Fruit fly (Drosophila melanogaster) whole organism, embryonic: Measurements from ENCODE around the gene CG46458.

Source experiments
- Aef1 ChIP-seq: fragments of 200-800 bp; sonication (Bioruptor generic); IDR thresholded peaks from 3 replicates; pipeline ENCODE4 v1.3.6; 2022; ENCODE audit warnings: missing biosample characterization, missing genetic modification characterization
- Antp ChIP-seq: fragments of 200-800 bp; sonication (Bioruptor generic); optimal IDR thresholded peaks from 3 replicates; lab custom pipeline; 2016; ENCODE audit warnings: missing biosample characterization, missing genetic modification characterization
- Atf-2 ChIP-seq: fragments of 200-800 bp; sonication (Bioruptor generic); optimal IDR thresholded peaks from 2 replicates; lab custom pipeline; 2016; ENCODE audit warnings: missing biosample characterization, missing genetic modification characterization
- BtbVII ChIP-seq: fragments of 200-800 bp; sonication (Bioruptor generic); optimal IDR thresholded peaks from 3 replicates; lab custom pipeline; 2017; ENCODE audit warnings: missing biosample characterization, mild to moderate bottlenecking, missing genetic modification characterization
- Bteb2 ChIP-seq: fragments of 200-800 bp; sonication (Bioruptor generic); optimal IDR thresholded peaks from 2 replicates; lab custom pipeline; 2016; ENCODE audit warnings: missing biosample characterization, missing genetic modification characterization
- CG11085 ChIP-seq: fragments of 200-800 bp; sonication (Bioruptor generic); IDR thresholded peaks from 2 replicates; pipeline ENCODE4 v1.3.6; 2022; ENCODE audit warnings: missing biosample characterization, missing genetic modification characterization
- CG11695 ChIP-seq: fragments of 200-800 bp; sonication (Bioruptor generic); IDR thresholded peaks from 3 replicates; pipeline ENCODE4 v1.3.6; 2022; ENCODE audit warnings: missing biosample characterization, missing genetic modification characterization
- CG13775 ChIP-seq: fragments of 200-800 bp; sonication (Bioruptor generic); optimal IDR thresholded peaks from 3 replicates; lab custom pipeline; 2017; ENCODE audit warnings: missing biosample characterization, mild to moderate bottlenecking, missing genetic modification characterization
- CG16779 ChIP-seq: fragments of 200-800 bp; sonication (Bioruptor generic); IDR thresholded peaks from 2 replicates; pipeline ENCODE4 v1.3.6; 2022; ENCODE audit warnings: missing biosample characterization, missing genetic modification characterization
- CG1792 ChIP-seq: fragments of 200-800 bp; sonication (Bioruptor generic); optimal IDR thresholded peaks from 2 replicates; lab custom pipeline; 2016; ENCODE audit warnings: missing biosample characterization, missing genetic modification characterization
- CG2116 ChIP-seq: fragments of 200-800 bp; sonication (Bioruptor generic); optimal IDR thresholded peaks from 3 replicates; lab custom pipeline; 2018; ENCODE audit warnings: missing biosample characterization, mild to moderate bottlenecking, missing genetic modification characterization
- CG32767 ChIP-seq: fragments of 200-800 bp; sonication (Bioruptor generic); IDR thresholded peaks from 2 replicates; pipeline ENCODE4 v1.3.6; 2022; ENCODE audit warnings: missing biosample characterization, missing genetic modification characterization
- CG3281 ChIP-seq: fragments of 200-800 bp; sonication (Bioruptor generic); optimal IDR thresholded peaks from 3 replicates; lab custom pipeline; 2017; ENCODE audit warnings: missing biosample characterization, mild to moderate bottlenecking, missing genetic modification characterization
- CG4360 ChIP-seq: fragments of 200-800 bp; sonication (Bioruptor generic); IDR thresholded peaks from 2 replicates; pipeline ENCODE4 v1.3.6; 2022; ENCODE audit warnings: missing biosample characterization, missing genetic modification characterization
- CG4424 ChIP-seq: fragments of 200-800 bp; sonication (Bioruptor generic); optimal IDR thresholded peaks from 3 replicates; lab custom pipeline; 2016; ENCODE audit warnings: missing biosample characterization, missing genetic modification characterization
- CG4707 ChIP-seq: fragments of 200-800 bp; sonication (Bioruptor generic); optimal IDR thresholded peaks from 2 replicates; lab custom pipeline; 2018; ENCODE audit warnings: missing biosample characterization, mild to moderate bottlenecking, missing genetic modification characterization, moderate library complexity
- CG4854 ChIP-seq: fragments of 200-800 bp; sonication (Bioruptor generic); optimal IDR thresholded peaks from 2 replicates; lab custom pipeline; 2016; ENCODE audit warnings: missing biosample characterization, missing genetic modification characterization, inconsistent platforms
- CG6254 ChIP-seq: fragments of 200-800 bp; sonication (Bioruptor generic); optimal IDR thresholded peaks from 3 replicates; lab custom pipeline; 2017; ENCODE audit warnings: mild to moderate bottlenecking, missing biosample characterization, missing genetic modification reagents, missing genetic modification characterization
- CG6854 ChIP-seq: fragments of 200-800 bp; sonication (Bioruptor generic); optimal IDR thresholded peaks from 3 replicates; lab custom pipeline; 2017; ENCODE audit warnings: missing biosample characterization, mild to moderate bottlenecking, missing genetic modification characterization
- CG7271 ChIP-seq: fragments of 200-800 bp; sonication (Bioruptor generic); optimal IDR thresholded peaks from 2 replicates; lab custom pipeline; 2018; ENCODE audit warnings: missing biosample characterization, mild to moderate bottlenecking, missing genetic modification characterization, moderate library complexity
- CG7357 ChIP-seq: fragments of 200-800 bp; sonication (Bioruptor generic); IDR thresholded peaks from 3 replicates; pipeline ENCODE4 v1.3.6; 2022; ENCODE audit warnings: missing biosample characterization, missing genetic modification characterization
- CG8290 ChIP-seq, 3 experiments: fragments of 200-800 bp; sonication (Bioruptor generic); optimal IDR thresholded peaks; 2 replicates each; lab custom pipeline; 2016 to 2019; ENCODE audit warnings: missing biosample characterization in 3 of 3, missing genetic modification characterization in 3 of 3, mild to moderate bottlenecking in 2 of 3, moderate library complexity in 1 of 3
- CoRest ChIP-seq: fragments of 200-800 bp; sonication (Bioruptor generic); optimal IDR thresholded peaks from 3 replicates; lab custom pipeline; 2018; ENCODE audit warnings: missing biosample characterization, mild to moderate bottlenecking, missing genetic modification characterization, moderate library complexity
- HLH54F ChIP-seq: fragments of 200-800 bp; sonication (Bioruptor generic); optimal IDR thresholded peaks from 3 replicates; lab custom pipeline; 2016; ENCODE audit warnings: missing biosample characterization, missing genetic modification characterization
- Hsf ChIP-seq: fragments of 200-800 bp; sonication (Bioruptor generic); optimal IDR thresholded peaks from 3 replicates; lab custom pipeline; 2016; ENCODE audit warnings: missing biosample characterization, missing genetic modification characterization
- Max ChIP-seq: fragments of 200-800 bp; sonication (Bioruptor generic); optimal IDR thresholded peaks from 2 replicates; lab custom pipeline; 2016; ENCODE audit warnings: missing biosample characterization, mild to moderate bottlenecking, missing genetic modification characterization
- Nf-YB ChIP-seq: fragments of 200-800 bp; sonication (Bioruptor generic); optimal IDR thresholded peaks from 3 replicates; lab custom pipeline; 2019; ENCODE audit warnings: missing biosample characterization, mild to moderate bottlenecking, missing genetic modification characterization, moderate library complexity
- Rfx ChIP-seq: fragments of 200-800 bp; sonication (Bioruptor generic); IDR thresholded peaks from 2 replicates; pipeline ENCODE4 v1.3.6; 2022; ENCODE audit warnings: missing biosample characterization, missing genetic modification characterization
- Vsx1 ChIP-seq: fragments of 200-800 bp; sonication (Bioruptor generic); optimal IDR thresholded peaks from 2 replicates; lab custom pipeline; 2017; ENCODE audit warnings: missing biosample characterization, mild to moderate bottlenecking, missing genetic modification characterization, missing genetic modification reagents
- Xrp1 ChIP-seq: fragments of 200-800 bp; sonication (Bioruptor generic); IDR thresholded peaks from 2 replicates; pipeline ENCODE4 v1.3.6; 2022; ENCODE audit warnings: missing biosample characterization, missing genetic modification characterization
- ap ChIP-seq: fragments of 200-800 bp; sonication (Bioruptor generic); IDR thresholded peaks from 2 replicates; pipeline ENCODE4 v1.3.6; 2022; ENCODE audit warnings: missing biosample characterization, missing genetic modification characterization
- chinmo ChIP-seq: fragments of 200-800 bp; sonication (Bioruptor generic); IDR thresholded peaks from 4 replicates; pipeline ENCODE4 v1.3.6; 2022; ENCODE audit warnings: missing biosample characterization, missing genetic modification characterization; ENCODE audit not compliant: partially characterized antibody
- dpn ChIP-seq, 2 experiments: fragments of 200-800 bp; sonication (Bioruptor generic); optimal IDR thresholded peaks; 3 replicates each; lab custom pipeline; 2016; ENCODE audit warnings: missing biosample characterization in 2 of 2, missing genetic modification characterization in 2 of 2
- dysf ChIP-seq: fragments of 200-800 bp; sonication (Bioruptor generic); IDR thresholded peaks from 3 replicates; pipeline ENCODE4 v1.3.6; 2022; ENCODE audit warnings: missing biosample characterization, missing genetic modification characterization
- ems ChIP-seq: fragments of 200-800 bp; sonication (Bioruptor generic); optimal IDR thresholded peaks from 3 replicates; lab custom pipeline; 2016; ENCODE audit warnings: missing biosample characterization, missing genetic modification characterization
- en ChIP-seq: fragments of 200-800 bp; sonication (Bioruptor generic); optimal IDR thresholded peaks from 2 replicates; lab custom pipeline; 2016; ENCODE audit warnings: missing biosample characterization, missing genetic modification characterization
- gsb-n ChIP-seq: fragments of 200-800 bp; sonication (Bioruptor generic); optimal IDR thresholded peaks from 3 replicates; lab custom pipeline; 2018; ENCODE audit warnings: missing biosample characterization, mild to moderate bottlenecking, missing genetic modification characterization
- her ChIP-seq: fragments of 200-800 bp; sonication (Bioruptor generic); optimal IDR thresholded peaks from 2 replicates; lab custom pipeline; 2016; ENCODE audit warnings: missing biosample characterization, missing genetic modification characterization
- hkb ChIP-seq, 2 experiments: fragments of 200-800 bp in 1 of 2; fragments of >200 bp in 1 of 2; sonication (Bioruptor generic) in 1 of 2; IDR thresholded peaks in 1 of 2; optimal IDR thresholded peaks in 1 of 2; 2 replicates each; pipeline versions ENCODE4 v1.3.6 to Lab custom; 2017 to 2022; ENCODE audit warnings: missing biosample characterization in 1 of 2, missing genetic modification characterization in 1 of 2
- kni ChIP-seq: fragments of 200-800 bp; sonication (Bioruptor generic); optimal IDR thresholded peaks from 3 replicates; lab custom pipeline; 2017; ENCODE audit warnings: mild to moderate bottlenecking, missing biosample characterization, missing genetic modification reagents, missing genetic modification characterization
- maf-S ChIP-seq: fragments of 200-800 bp; sonication (Bioruptor generic); optimal IDR thresholded peaks from 2 replicates; lab custom pipeline; 2016; ENCODE audit warnings: missing biosample characterization, missing genetic modification characterization
- mam ChIP-seq: fragments of 200-800 bp; sonication (Bioruptor generic); optimal IDR thresholded peaks from 3 replicates; lab custom pipeline; 2016; ENCODE audit warnings: missing biosample characterization, missing genetic modification characterization
- nau ChIP-seq: fragments of 200-800 bp; sonication (Bioruptor generic); optimal IDR thresholded peaks from 3 replicates; lab custom pipeline; 2017; ENCODE audit warnings: missing biosample characterization, mild to moderate bottlenecking, missing genetic modification characterization, missing genetic modification reagents
- oc ChIP-seq: fragments of 200-800 bp; sonication (Bioruptor generic); optimal IDR thresholded peaks from 2 replicates; lab custom pipeline; 2018; ENCODE audit warnings: missing biosample characterization, mild to moderate bottlenecking, missing genetic modification characterization, moderate library complexity
- pan ChIP-seq, 4 experiments: fragments of >200 bp in 3 of 4; fragments of 200-800 bp in 1 of 4; sonication (Bioruptor generic) in 1 of 4; optimal IDR thresholded peaks in 3 of 4; IDR thresholded peaks in 1 of 4; 2 replicates each; pipeline versions ENCODE4 v1.3.6 to Lab custom; 2017 to 2022; ENCODE audit warnings: missing biosample characterization in 2 of 4, missing genetic modification characterization in 2 of 4, mixed read lengths in 1 of 4
- prd ChIP-seq, 3 experiments: fragments of >200 bp in 2 of 3; fragments of 200-800 bp in 1 of 3; sonication (Bioruptor generic) in 1 of 3; optimal IDR thresholded peaks in 2 of 3; IDR thresholded peaks in 1 of 3; 2 replicates in 2 of 3; 3 replicates in 1 of 3; pipeline versions ENCODE4 v1.3.6 to Lab custom; 2017 to 2022; ENCODE audit warnings: missing biosample characterization in 1 of 3, missing genetic modification characterization in 1 of 3
- tna ChIP-seq: fragments of 200-800 bp; sonication (Bioruptor generic); IDR thresholded peaks from 2 replicates; pipeline ENCODE4 v1.3.6; 2022; ENCODE audit warnings: missing biosample characterization, missing genetic modification characterization; ENCODE audit not compliant: partially characterized antibody

CG46458 gene

DNA sequence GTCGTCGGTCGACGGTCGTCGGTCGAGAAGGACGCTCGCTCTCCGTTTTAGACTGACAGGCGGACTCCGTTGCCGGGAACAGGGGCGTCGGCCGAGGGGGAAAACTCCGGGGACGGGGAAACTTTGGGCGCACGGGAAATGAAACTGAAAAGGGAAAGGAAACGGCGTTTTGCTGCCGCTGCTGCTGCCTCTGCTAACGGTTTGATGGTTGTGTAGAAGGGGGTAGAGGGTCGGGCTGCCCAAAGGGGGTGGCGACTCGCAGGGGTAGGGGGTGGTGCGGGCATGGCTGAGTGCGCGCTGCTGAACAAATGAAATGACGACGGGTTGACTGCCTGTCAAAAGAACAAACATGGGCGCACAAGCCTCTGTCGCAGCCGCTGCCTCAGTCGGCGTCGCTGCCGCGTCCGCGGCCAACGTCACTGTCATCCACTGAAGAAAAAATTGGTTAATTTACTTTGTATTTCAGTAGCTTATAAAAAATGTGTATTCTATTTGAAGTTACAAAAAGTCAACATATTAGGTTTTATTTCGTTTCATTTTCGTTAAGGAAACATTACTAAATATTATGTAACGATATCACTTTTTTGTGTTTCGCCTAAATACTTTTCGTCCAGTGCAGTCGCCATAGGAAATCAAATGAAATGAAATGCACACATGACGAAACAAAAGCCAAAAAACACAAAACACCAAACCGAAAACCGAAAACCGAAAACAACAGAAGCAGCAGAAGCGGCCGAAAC, 22.2 kb downstream of the CG46458 start (continued):
- peak; percentile 59 for TF ChIP-seq kni
- peak; percentile 85 for TF ChIP-seq gsb-n (tag; lab: Kevin White, UChicago)
- TF ChIP-seq prd (optimal IDR thresholded peaks at IDR 0.05; lab: Kevin White, UChicago): no peak
- TF ChIP-seq prd (GFP tag; IDR thresholded peaks at IDR 0.05; lab: Robert Waterston, UW): peak; percentile 87
- peak; percentile 77 for TF ChIP-seq CG7271 (tag; lab: Kevin White, UChicago)
- TF ChIP-seq Aef1 (GFP tag; lab: Robert Waterston, UW): peak; percentile 45; the same call in 1 of the 3 replicates
- peak; percentile 57 for TF ChIP-seq CG13775
- no peak for TF ChIP-seq en (GFP tag; lab: Kevin White, UChicago)
- peak; percentile 78 for TF ChIP-seq CG4424 (GFP tag; lab: Kevin White, UChicago)
- peak; percentile 37 for TF ChIP-seq BtbVII (GFP tag; lab: Kevin White, UChicago)
- TF ChIP-seq CG6854: peak; percentile 47
- peak; percentile 74 for TF ChIP-seq oc (tag; lab: Kevin White, UChicago)
- TF ChIP-seq CG11695 (GFP tag; lab: Robert Waterston, UW): peak; percentile 54; the same call in 1 of the 3 replicates
- TF ChIP-seq mam (GFP tag; lab: Kevin White, UChicago): peak; percentile 48
- TF ChIP-seq ap (GFP tag; lab: Robert Waterston, UW): peak; percentile 63
- TF ChIP-seq dysf (GFP tag; lab: Robert Waterston, UW): peak; percentile 65
- peak; percentile 65 for TF ChIP-seq nau (GFP tag; lab: Kevin White, UChicago)
- peak; percentile 56 for TF ChIP-seq Hsf (GFP tag; lab: Kevin White, UChicago)
- peak; percentile 18 for TF ChIP-seq CG2116 (GFP tag; lab: Kevin White, UChicago)
- peak; percentile 13 for TF ChIP-seq Bteb2 (GFP tag; lab: Kevin White, UChicago)
- peak; percentile 48 for TF ChIP-seq Atf-2 (GFP tag; lab: Kevin White, UChicago)
- TF ChIP-seq CG16779 (GFP tag; lab: Robert Waterston, UW): no peak
- peak; percentile 67 for TF ChIP-seq CG4707 (GFP tag; lab: Kevin White, UChicago)
- TF ChIP-seq Max (GFP tag; lab: Kevin White, UChicago): peak; percentile 60
- peak; percentile 58 for TF ChIP-seq CG8290 (GFP tag; optimal IDR thresholded peaks at IDR 0.05; lab: Kevin White, UChicago)
- no peak for TF ChIP-seq CG8290 (tag; optimal IDR thresholded peaks at IDR 0.05; lab: Kevin White, UChicago)
- no peak for TF ChIP-seq hkb (optimal IDR thresholded peaks at IDR 0.05; lab: Kevin White, UChicago)
- peak; percentile 82 for TF ChIP-seq hkb (GFP tag; IDR thresholded peaks at IDR 0.05; lab: Robert Waterston, UW)
- TF ChIP-seq CG1792 (GFP tag; lab: Kevin White, UChicago): peak; percentile 30
- no peak for TF ChIP-seq Rfx (GFP tag; lab: Robert Waterston, UW)
- peak; percentile 33 for TF ChIP-seq maf-S (GFP tag; lab: Kevin White, UChicago)
- TF ChIP-seq Vsx1 (GFP tag; lab: Kevin White, UChicago): peak; percentile 59
- TF ChIP-seq Xrp1 (GFP tag; lab: Robert Waterston, UW): peak; percentile 89
- no peak for TF ChIP-seq chinmo (GFP tag; lab: Robert Waterston, UW)
- peak; percentile 56 to 57 for TF ChIP-seq dpn (GFP tag; optimal IDR thresholded peaks at IDR 0.05; lab: Kevin White, UChicago)
- TF ChIP-seq her (GFP tag; lab: Kevin White, UChicago): peak; percentile 50
- peak; percentile 27; the same call in 1 of the 2 replicates for TF ChIP-seq CG4360
- peak; percentile 48 for TF ChIP-seq Nf-YB (GFP tag; lab: Kevin White, UChicago)
- TF ChIP-seq CG3281 (GFP tag; lab: Kevin White, UChicago): peak; percentile 43
- peak; percentile 78 for TF ChIP-seq CoRest
- peak; percentile 37 for TF ChIP-seq ems (GFP tag; lab: Kevin White, UChicago)
- TF ChIP-seq HLH54F (GFP tag; lab: Kevin White, UChicago): peak; percentile 19
- TF ChIP-seq tna (GFP tag; lab: Robert Waterston, UW): no peak
- TF ChIP-seq CG6254 (GFP tag; lab: Kevin White, UChicago): peak; percentile 81
- TF ChIP-seq pan (optimal IDR thresholded peaks at IDR 0.05; lab: Kevin White, UChicago): no peak
- TF ChIP-seq pan (GFP tag; optimal IDR thresholded peaks at IDR 0.05 in 1 of 2, IDR thresholded peaks at IDR 0.05 in 1 of 2): peak in 1 of 2 experiments; percentile 73
- peak; percentile 61 for TF ChIP-seq CG32767 (GFP tag; lab: Robert Waterston, UW)
- TF ChIP-seq CG11085 (GFP tag; lab: Robert Waterston, UW): 0 out of 2 replicates have a peak, but pooled peaks have one; percentile 29
- peak; percentile 50 for TF ChIP-seq Antp
- peak; percentile 42; the same call in 1 of the 3 replicates for TF ChIP-seq CG7357 (GFP tag; lab: Robert Waterston, UW)
- TF ChIP-seq CG4854: peak; percentile 33
